Worm (Caenorhabditis elegans): Measurements from ENCODE around the gene F11A10.6.

F11A10.6 gene

DNA sequence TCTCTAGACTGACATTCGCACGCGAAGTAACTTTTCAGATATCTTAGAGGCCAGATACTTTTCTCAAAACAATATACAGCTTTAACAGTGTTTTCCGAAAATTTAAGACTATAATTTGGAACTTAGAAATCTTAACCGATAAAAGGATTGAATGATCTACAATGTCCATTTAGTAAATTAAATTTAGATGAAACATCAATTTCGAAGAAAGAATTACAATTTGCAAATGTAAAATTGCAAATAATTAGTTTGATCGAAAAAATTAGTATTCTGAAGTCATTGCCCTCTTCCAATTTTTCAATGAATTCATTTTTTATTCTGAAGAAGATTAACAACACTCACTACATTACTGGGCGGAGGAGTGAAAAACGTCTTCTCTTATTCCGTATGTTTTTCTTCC, 20.9 kb downstream of the F11A10.6 start, which contains the start of gene bath-37:
bath-37 (plus strand) TSS at position 301 of the 400 bp plus-strand sequence.
- TF ChIP-seq aly-2 (tag; optimal IDR thresholded peaks at IDR 0.05): no peak
- TF ChIP-seq pha-4 (tag; optimal IDR thresholded peaks at IDR 0.05): no peak
- TF ChIP-seq skn-1 (tag; optimal IDR thresholded peaks at IDR 0.05): no peak
- no peak for TF ChIP-seq elt-2 (tag; optimal IDR thresholded peaks at IDR 0.05)
- TF ChIP-seq nhr-25 (tag; optimal IDR thresholded peaks at IDR 0.05): no peak
- no peak for TF ChIP-seq snpc-4 (tag; optimal IDR thresholded peaks at IDR 0.05)
- TF ChIP-seq fos-1 (tag; optimal IDR thresholded peaks at IDR 0.05): no peak
- no peak for TF ChIP-seq nhr-43 (tag; optimal IDR thresholded peaks at IDR 0.05; ENCODE audit: poor library complexity, severe bottlenecking)
- TF ChIP-seq fkh-2 (tag; optimal IDR thresholded peaks at IDR 0.05): no peak
- TF ChIP-seq ztf-11 (tag; optimal IDR thresholded peaks at IDR 0.05): no peak
- TF ChIP-seq daf-12 (tag; optimal IDR thresholded peaks at IDR 0.05): no peak
- no peak for TF ChIP-seq ztf-4 (tag; optimal IDR thresholded peaks at IDR 0.05)
- no peak for TF ChIP-seq mdl-1 (tag; optimal IDR thresholded peaks at IDR 0.05)
- TF ChIP-seq eor-1 (tag; optimal IDR thresholded peaks at IDR 0.05): no peak

DNA sequence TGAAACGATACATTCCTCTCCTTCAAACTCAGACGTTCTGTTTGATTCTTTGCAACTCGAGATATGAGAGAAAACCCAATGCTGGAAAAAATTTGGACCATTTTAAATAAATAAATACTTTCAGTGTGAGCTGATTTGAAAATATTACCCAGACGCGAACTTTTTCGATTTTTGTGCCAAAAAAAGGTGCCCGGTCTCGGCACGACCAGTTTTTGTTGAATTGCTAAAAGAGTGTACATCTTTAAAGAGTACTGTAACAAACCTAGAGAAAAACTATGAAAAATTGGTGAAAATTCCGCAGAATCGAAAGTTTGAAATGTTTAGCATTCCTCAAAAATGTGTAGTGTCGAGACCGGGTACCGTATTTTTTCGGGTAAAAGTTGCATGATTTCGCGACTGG, 28.2 kb downstream of the F11A10.6 start, which contains the start of gene K08E4.8:
K08E4.8 (minus strand) TSS at position 101 of the 400 bp plus-strand sequence.
- TF ChIP-seq ztf-11 (tag; optimal IDR thresholded peaks at IDR 0.05) (no peak), ZK546.5 (tag; optimal IDR thresholded peaks at IDR 0.05) (no peak), ztf-4 (tag; optimal IDR thresholded peaks at IDR 0.05) (no peak), skn-1 (tag; optimal IDR thresholded peaks at IDR 0.05) (no peak), fkh-2 (tag; optimal IDR thresholded peaks at IDR 0.05) (no peak), snpc-4 (tag; optimal IDR thresholded peaks at IDR 0.05) (no peak), elt-1 (tag; optimal IDR thresholded peaks at IDR 0.05) (no peak), ceh-16 (tag; optimal IDR thresholded peaks at IDR 0.05) (no peak), elt-2 (tag; optimal IDR thresholded peaks at IDR 0.05) (no peak), mdl-1 (tag; optimal IDR thresholded peaks at IDR 0.05) (no peak), pqm-1 (tag; optimal IDR thresholded peaks at IDR 0.05) (no peak), mml-1 (tag; optimal IDR thresholded peaks at IDR 0.05) (no peak), elt-3 (tag; optimal IDR thresholded peaks at IDR 0.05) (no peak), sea-2 (GFP tag; optimal IDR thresholded peaks at IDR 0.05) (no peak), unc-39 (tag; optimal IDR thresholded peaks at IDR 0.05) (no peak), nhr-23 (tag; optimal IDR thresholded peaks at IDR 0.05) (no peak), jun-1 (tag; optimal IDR thresholded peaks at IDR 0.05) (no peak), lsy-12 (tag; optimal IDR thresholded peaks at IDR 0.05) (no peak), ceh-82 (tag; optimal IDR thresholded peaks at IDR 0.05) (no peak)

DNA sequence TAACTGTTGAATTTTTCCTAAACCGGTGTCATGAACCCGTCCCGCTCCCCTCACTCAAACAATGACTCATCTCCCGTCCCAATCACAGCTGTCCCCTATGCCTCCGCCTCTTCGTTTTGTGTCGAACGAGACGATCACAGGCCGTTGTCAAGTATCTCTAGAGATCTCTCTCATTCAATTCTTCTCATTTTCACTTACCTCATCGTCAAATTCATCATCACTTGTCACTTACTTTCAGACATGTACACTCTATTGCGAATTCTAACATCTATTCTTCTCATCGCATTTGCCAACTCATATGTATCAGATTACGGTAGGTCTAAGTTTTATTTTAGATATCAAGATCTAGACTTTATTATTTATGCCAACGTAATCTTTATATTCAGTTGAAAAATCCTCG, 31.9 kb downstream of the F11A10.6 start, which contains the start of gene K08E4.3:
K08E4.3 (plus strand) TSS at position 235 of the 400 bp plus-strand sequence.
- no peak for TF ChIP-seq fkh-10 (GFP tag; optimal IDR thresholded peaks at IDR 0.05)
- TF ChIP-seq lsy-12 (tag; optimal IDR thresholded peaks at IDR 0.05): no peak
- no peak for TF ChIP-seq zag-1 (tag; optimal IDR thresholded peaks at IDR 0.05)
- TF ChIP-seq nhr-25 (tag; optimal IDR thresholded peaks at IDR 0.05): no peak
- TF ChIP-seq snpc-4 (tag; optimal IDR thresholded peaks at IDR 0.05): no peak
- TF ChIP-seq hmg-11 (tag; optimal IDR thresholded peaks at IDR 0.05): no peak
- TF ChIP-seq jun-1 (tag; optimal IDR thresholded peaks at IDR 0.05): no peak
- no peak for TF ChIP-seq fkh-2 (tag; optimal IDR thresholded peaks at IDR 0.05)
- no peak for TF ChIP-seq nhr-77 (tag; optimal IDR thresholded peaks at IDR 0.05)
- peak; percentile 55 for TF ChIP-seq nfya-1 (tag; optimal IDR thresholded peaks at IDR 0.05; ENCODE audit: insufficient read depth)
- TF ChIP-seq nhr-11 (tag; optimal IDR thresholded peaks at IDR 0.05): no peak
- TF ChIP-seq ceh-28 (tag; optimal IDR thresholded peaks at IDR 0.05): no peak
- TF ChIP-seq unc-62 (GFP tag; optimal IDR thresholded peaks at IDR 0.05): peak; percentile 33
- no peak for TF ChIP-seq nhr-28 (tag; optimal IDR thresholded peaks at IDR 0.05)
- no peak for TF ChIP-seq ZK546.5 (tag; optimal IDR thresholded peaks at IDR 0.05)
- no peak for TF ChIP-seq R02D3.7 (tag; optimal IDR thresholded peaks at IDR 0.05)

DNA sequence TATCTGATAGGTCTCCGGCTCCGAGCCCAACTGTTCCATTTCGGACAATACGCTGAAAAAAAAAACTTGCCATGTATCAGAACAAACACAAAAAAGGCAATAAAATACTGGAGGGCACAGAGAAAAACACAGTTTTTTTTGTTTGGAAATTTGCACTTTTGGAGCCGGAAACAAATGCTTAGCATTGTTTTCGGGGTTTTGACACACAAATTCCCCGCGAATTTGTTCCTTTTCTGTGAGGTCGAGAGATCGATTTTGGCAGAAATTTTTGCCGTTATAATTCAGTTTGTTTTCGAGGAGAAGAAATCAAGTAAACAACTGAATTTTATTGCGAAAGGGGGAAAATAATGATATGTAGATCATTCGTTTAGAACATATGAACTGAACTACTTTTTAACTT, 32.8 kb downstream of the F11A10.6 start, which contains the start of gene K08E4.2:
K08E4.2 (minus strand) TSS at position 54 of the 400 bp plus-strand sequence.
- no peak for TF ChIP-seq egl-5 (tag; optimal IDR thresholded peaks at IDR 0.05)
- no peak for TF ChIP-seq ceh-16 (tag; optimal IDR thresholded peaks at IDR 0.05)
- TF ChIP-seq ceh-28 (tag; optimal IDR thresholded peaks at IDR 0.05): no peak
- no peak for TF ChIP-seq mml-1 (tag; optimal IDR thresholded peaks at IDR 0.05)
- TF ChIP-seq nhr-11 (tag; optimal IDR thresholded peaks at IDR 0.05): no peak
- no peak for TF ChIP-seq tbx-2 (tag; optimal IDR thresholded peaks at IDR 0.05)
- TF ChIP-seq mdl-1 (tag; optimal IDR thresholded peaks at IDR 0.05): no peak
- no peak for TF ChIP-seq jun-1 (tag; optimal IDR thresholded peaks at IDR 0.05)
- TF ChIP-seq elt-1 (tag; optimal IDR thresholded peaks at IDR 0.05): no peak
- no peak for TF ChIP-seq nhr-67 (tag; optimal IDR thresholded peaks at IDR 0.05)
- no peak for TF ChIP-seq fos-1 (tag; optimal IDR thresholded peaks at IDR 0.05)
- TF ChIP-seq aly-2 (tag; optimal IDR thresholded peaks at IDR 0.05): no peak
- no peak for TF ChIP-seq egl-27 (tag; optimal IDR thresholded peaks at IDR 0.05)

Measured in whole organism, L3 larva.